Fruit fly (Drosophila melanogaster): ENCODE data around the gene Ggt-1.

Ggt-1 gene

DNA sequence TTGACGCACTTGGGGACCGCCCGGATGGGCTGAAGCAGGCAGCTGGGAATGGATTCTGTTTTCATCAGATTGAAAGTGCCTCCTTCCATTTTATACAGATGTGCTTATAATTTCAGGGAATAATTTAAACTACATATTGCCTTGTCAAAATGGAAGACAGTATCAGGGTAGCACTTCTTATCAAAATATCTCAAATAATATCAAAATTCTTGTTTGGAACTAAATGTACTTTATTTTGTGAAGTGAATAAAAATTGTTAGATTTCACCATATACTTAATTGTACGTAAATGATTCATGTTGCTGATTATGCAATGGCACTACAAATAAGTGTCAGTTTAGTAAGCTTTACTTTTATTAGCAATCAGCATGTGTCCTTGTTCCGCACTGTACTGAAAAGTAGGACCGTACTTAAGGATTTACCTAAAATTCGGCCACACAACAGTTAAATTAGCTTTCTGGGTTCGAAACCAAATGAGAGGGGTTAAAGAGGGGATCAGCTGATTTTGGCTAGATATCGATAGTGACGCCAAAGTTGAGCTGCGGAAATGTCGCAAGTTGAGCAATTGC lies 15.9 kb upstream of the Ggt-1 start, which contains the start of the genes CG15042 and CG15047:
Gene CG15042 (minus strand): TSS at position 101 of the 568 bp plus-strand sequence.
Gene CG15047 (plus strand): TSS at position 518 of the 568 bp plus-strand sequence.
- TF ChIP-seq CG8478 (optimal IDR thresholded peaks at IDR 0.05) (no peak), CTCF (optimal IDR thresholded peaks at IDR 0.05) (no peak)

dm6 chrX:18524594-18525266 lies 12.4 kb upstream of the Ggt-1 start:
- TF ChIP-seq CTCF (optimal IDR thresholded peaks at IDR 0.05) (no peak), CG8478 (optimal IDR thresholded peaks at IDR 0.05) (no peak)

DNA sequence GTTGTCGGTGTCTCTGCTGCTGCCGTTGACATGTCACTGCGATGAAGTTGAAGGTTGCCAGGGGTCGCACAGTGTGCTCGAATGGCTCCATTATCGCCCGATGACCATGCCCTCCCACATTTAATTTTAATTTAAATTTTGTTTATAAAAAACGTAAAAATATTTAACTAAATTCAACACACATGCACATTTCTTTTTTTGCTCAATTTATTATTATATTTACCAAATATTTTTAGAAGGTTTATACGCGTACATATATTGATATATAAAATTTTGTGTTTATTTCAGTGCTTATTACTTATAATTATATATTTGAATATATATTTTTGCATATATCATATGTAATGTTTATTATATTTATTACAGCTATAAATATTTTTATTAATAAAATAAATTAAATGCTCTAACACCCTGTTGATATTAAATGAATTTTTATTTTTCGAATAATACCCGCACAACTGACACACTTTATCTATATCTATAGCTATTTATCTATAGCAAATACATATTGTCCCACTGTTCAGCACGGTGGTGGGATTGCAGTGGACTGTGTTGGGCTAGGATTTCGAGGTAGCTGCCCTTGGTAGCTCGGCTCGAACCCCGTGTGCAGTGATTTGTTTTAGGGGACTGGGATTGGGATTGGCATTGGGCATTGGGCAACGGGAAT lies 11.0 kb upstream of the Ggt-1 start:
- TF ChIP-seq CG8478 (optimal IDR thresholded peaks at IDR 0.05) (no peak), CTCF (optimal IDR thresholded peaks at IDR 0.05) (no peak)

DNA sequence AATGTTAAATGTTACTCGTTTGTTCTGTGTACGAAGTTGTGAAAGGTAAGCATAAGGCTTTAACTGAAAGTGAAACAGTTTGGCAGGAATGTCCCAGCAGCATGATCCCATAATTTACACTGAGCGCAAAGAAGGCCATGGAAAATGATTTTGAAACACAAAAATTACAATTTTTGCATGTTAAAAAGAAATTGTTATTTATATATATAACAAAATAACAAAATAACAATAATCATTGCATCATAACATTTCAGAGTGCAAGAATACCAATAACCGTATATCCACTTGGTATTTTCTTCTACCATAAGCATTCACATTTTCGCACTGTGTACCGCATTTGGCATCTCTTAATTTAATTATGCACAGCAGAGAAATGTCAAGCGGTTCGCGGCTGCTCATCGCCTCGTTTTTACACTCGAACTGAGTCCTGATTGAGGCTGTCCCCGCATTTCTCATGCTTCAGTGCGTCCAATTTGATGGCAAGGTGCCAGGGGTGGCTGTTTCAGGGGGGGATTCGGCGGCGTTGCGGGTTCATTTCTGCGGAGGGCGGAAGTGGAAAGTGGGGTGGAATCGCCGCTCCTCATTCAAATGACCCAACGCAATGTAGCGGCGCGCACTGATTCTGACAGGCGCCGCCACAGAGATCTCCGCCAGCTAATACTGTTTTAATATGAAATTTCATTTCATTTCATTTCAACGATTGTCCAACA lies 10.2 kb upstream of the Ggt-1 start, which contains the start of gene CG6481:
Gene CG6481 (minus strand): TSS at position 51 of the 710 bp plus-strand sequence.
- TF ChIP-seq CG8478 (optimal IDR thresholded peaks at IDR 0.05) = no peak
- no peak for TF ChIP-seq CTCF (optimal IDR thresholded peaks at IDR 0.05)

DNA sequence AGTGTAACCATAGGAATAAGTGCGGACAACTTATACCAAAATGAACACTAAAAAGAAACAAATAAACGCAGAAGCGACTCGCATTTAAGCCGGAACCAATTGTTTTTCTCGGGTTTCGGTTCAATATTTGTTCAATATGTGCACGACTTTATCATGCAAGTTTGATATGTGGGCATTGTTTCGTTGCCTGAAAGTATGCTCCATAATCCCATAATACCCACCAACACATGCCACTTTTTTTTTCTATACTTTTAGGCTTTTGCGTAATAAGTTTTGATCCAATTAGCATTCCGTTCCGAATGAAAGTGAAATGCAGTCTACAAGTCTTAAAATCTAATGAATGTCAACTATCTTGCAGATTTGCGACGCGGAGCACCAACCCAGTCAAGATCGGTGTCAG lies 8.0 kb upstream of the Ggt-1 start:
- no peak for TF ChIP-seq CTCF (optimal IDR thresholded peaks at IDR 0.05)
- no peak for TF ChIP-seq CG8478 (optimal IDR thresholded peaks at IDR 0.05)

DNA sequence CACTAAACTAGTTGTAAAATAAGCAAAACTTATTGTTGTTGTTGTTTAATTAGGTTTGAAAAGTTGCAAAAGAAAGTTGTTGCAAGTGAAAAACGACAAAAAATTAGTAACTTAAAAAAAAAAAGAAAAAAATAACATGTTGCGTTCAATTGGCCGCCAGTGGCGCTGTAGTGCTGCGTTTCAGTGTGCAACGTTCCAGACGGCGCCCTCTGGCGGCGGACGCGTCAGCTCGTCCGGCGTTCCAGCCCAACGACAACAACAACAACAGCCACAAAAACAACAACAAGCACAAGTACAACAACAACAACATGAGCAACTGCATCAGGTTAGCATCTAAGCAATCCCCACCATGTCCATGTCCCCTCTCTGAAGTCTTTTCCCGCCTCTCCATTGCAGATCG lies 5.1 kb upstream of the Ggt-1 start:
- TF ChIP-seq CG8478 (optimal IDR thresholded peaks at IDR 0.05) (no peak), CTCF (optimal IDR thresholded peaks at IDR 0.05) (peak; percentile 93 to 96)

dm6 chrX:18515988-18516541 lies 3.7 kb upstream of the Ggt-1 start:
- peak; percentile 6 to 42 for TF ChIP-seq CTCF (optimal IDR thresholded peaks at IDR 0.05)
- TF ChIP-seq CG8478 (optimal IDR thresholded peaks at IDR 0.05) = no peak

DNA sequence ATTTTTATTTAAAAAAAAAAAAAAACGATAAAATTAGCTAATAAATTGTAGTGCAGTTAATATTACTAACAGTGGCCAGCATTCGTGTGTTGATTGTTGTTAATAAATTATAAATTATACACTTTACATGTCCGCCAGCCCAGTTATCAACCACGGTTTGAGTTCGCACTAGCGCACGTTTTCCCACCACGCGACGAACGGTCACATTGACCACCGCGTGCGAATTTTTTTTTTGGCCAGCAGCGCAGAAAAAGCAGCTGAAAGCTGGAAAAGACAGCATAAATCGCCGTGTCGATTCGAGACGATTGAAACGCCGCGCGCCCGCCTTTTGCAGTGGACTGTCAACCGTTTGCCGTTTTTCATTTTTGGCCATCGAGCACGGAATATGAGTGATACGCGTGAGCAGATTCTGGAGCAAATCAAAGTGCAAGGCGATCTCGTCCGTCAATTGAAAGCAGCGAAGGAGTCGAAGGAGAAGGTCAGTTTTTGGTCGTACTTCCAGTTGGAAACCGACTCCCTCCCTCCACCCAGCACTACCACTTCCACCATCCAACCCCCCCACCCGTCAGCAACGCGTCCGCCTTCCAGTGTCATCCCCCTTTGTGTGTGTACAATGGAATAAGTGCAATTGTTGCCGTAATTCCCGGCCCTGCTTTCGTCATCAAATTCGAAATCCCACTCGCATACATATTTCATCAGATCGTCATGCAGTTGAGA lies 3.0 kb upstream of the Ggt-1 start, which contains the start of the genes Bx and HisRS:
Gene Bx (plus strand): TSS at position 224 of the 717 bp plus-strand sequence.
Gene HisRS (plus strand): TSS at position 224 of the 717 bp plus-strand sequence.
- TF ChIP-seq CTCF (optimal IDR thresholded peaks at IDR 0.05) = peak; percentile 52 to 73
- no peak for TF ChIP-seq CG8478 (optimal IDR thresholded peaks at IDR 0.05)

DNA sequence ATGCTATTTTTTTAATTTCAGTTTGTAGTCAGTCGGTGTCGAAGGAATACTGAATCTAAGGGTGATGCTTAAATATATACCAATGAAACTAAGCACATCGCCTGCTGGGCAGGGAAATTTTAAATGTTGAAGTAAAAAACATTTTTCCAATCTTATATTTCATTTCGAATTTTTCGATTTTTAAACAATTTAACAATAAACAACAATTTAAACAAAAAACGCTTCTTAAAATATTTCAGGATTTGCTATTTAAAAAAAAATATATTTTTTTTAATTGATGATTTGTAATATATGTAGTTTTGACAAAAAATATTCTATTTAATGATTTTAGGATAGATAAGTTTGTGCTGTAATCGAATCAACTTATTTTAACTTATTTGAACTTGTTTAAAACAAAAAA lies 2.4 kb upstream of the Ggt-1 start, which contains the start of gene CG6470:
Gene CG6470 (minus strand): TSS at position 101 of the 400 bp plus-strand sequence.
- TF ChIP-seq CG8478 (optimal IDR thresholded peaks at IDR 0.05) (no peak), CTCF (optimal IDR thresholded peaks at IDR 0.05) (no peak)

DNA sequence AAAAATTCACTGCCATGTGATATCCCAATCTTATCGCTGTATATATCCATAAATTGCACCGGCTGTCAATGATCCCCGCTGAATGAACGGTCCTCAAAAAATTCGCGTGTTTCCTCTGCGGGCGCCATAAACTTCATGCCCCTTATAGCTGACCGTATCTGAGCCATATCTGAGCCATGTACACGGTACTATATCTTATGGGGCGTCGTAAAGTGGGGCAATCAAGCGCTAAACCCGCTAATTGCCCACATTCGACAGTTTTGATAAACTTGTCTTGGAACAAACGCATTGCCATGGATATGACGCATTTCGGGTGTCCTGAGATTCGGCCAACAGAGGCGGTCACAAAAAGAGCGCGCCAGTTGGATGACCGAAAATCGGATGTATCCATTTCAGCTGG lies 1.4 kb downstream of the Ggt-1 start:
- TF ChIP-seq CG8478 (optimal IDR thresholded peaks at IDR 0.05) (no peak), CTCF (optimal IDR thresholded peaks at IDR 0.05) (no peak)

DNA sequence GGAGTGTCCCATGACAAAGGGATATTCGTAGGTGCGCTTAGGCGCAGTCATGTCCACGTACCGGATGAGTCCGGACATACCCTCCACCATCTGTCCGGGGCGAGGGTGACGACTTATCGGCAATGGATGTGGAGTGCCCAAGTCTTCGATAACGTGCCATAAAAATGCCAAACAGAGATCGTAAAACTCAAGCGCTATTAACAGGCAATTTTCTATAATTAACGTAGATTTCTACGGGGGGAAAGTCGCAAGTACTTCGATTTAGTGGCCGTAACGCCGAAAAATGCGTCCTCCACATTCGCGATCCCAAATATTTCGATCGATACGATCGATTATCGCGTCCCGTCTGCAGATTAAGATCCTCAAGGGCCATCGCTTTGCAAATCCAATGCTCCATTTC lies 2.9 kb downstream of the Ggt-1 start:
- no peak for TF ChIP-seq CG8478 (optimal IDR thresholded peaks at IDR 0.05)
- TF ChIP-seq CTCF (optimal IDR thresholded peaks at IDR 0.05) = no peak

dm6 chrX:18508565-18508964 lies 3.8 kb downstream of the Ggt-1 start:
- TF ChIP-seq CG8478 (optimal IDR thresholded peaks at IDR 0.05) (no peak), CTCF (optimal IDR thresholded peaks at IDR 0.05) (no peak)

DNA sequence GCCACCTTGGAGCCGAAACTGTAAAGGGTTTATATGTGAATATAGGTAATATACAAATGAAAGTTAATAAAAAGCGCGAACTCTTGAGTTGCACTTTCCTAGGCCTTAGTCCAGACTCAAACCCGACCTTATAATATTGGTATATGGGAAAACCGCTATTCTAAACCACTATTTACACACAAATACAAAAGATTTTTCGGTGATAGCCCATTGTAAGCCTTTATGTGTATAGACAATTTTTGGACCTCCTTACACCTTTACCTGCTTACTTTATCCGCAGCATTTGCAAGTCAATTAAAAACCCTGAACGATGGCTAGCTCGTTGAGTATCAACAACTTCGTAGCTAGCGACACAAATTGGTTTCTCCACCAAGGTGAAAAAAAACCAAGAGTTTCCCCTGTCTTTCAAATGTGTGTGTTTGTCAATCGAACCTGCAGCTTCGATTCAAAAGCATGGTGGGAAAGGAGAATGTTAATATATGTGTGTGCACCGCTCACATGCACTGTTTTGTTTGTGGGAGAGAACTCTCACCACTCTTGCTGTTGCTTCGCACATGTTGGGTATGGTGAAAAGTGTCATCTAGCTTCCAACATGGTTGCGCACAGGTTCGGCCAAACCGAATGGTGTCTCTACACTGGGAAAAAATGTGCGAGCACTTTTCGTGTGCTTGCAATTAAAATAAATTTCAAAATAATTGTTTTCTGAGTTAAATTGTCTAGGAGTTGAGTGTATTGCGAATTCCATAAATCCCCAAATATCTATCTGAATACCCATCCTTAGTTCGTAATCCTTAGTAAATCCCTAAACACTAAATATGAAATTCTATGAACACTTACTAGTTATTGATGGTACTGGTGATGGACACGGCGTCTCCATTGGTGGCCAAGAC lies 5.4 kb downstream of the Ggt-1 start:
- TF ChIP-seq CTCF (optimal IDR thresholded peaks at IDR 0.05) = no peak
- no peak for TF ChIP-seq CG8478 (optimal IDR thresholded peaks at IDR 0.05)
